Fruit fly (Drosophila melanogaster): ENCODE measurements around the gene mus302.

DNA sequence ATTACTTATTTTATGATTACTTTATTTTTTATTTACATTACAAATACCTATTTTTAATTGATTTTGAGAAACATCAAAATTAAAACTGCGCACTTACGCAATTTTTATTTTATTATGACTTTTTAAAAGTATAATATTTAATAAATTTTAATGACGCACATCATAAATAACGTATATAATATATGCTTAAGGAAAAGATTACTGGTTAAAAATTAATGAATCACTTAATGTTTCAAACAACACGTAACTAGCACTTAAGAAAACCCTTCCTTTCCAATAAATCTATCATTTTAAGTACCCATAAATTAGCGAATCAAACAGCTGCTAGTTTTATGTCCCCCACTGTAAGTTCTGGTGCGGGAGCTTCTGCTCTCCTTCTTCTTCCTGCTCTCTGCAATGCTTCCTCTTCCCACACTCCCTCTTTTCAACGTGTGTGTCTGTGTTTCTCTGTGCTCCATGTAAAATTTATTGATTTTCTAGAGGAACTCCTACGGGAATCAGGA lies 27.3 kb upstream of the mus302 start:
- TF ChIP-seq bab1 (GFP tag; optimal IDR thresholded peaks at IDR 0.05) (no peak), pad (GFP tag; optimal IDR thresholded peaks at IDR 0.05) (no peak), toe (GFP tag; optimal IDR thresholded peaks at IDR 0.05) (no peak), kay (GFP tag; ENCODE audit: borderline replicate concordance) (no peak), CG33017 (tag; optimal IDR thresholded peaks at IDR 0.05) (peak; percentile 53), Clk (GFP tag; optimal IDR thresholded peaks at IDR 0.05) (peak; percentile 7), CG1620 (GFP tag; optimal IDR thresholded peaks at IDR 0.05) (no peak), CG14711 (tag; optimal IDR thresholded peaks at IDR 0.05) (no peak), Crg-1 (GFP tag; optimal IDR thresholded peaks at IDR 0.05) (no peak), Hr96 (GFP tag; optimal IDR thresholded peaks at IDR 0.05) (no peak), CG5204 (GFP tag; optimal IDR thresholded peaks at IDR 0.05) (no peak), cnc (optimal IDR thresholded peaks at IDR 0.05) (no peak), tj (GFP tag; optimal IDR thresholded peaks at IDR 0.05) (no peak), cic (GFP tag; optimal IDR thresholded peaks at IDR 0.05) (no peak)

Measured in whole organism, adult.